Fruit fly (Drosophila melanogaster) whole organism, wandering third instar larva: ENCODE measurements around the gene robl62A.

Experiments used
- Jra ChIP-seq: sonication (Bioruptor generic); optimal IDR thresholded peaks from 2 replicates; lab custom pipeline; 2016; ENCODE audit warnings: missing biosample characterization, missing genetic modification characterization
- Myc ChIP-seq: fragments of >200 bp; optimal IDR thresholded peaks from 2 replicates; lab custom pipeline; 2017
- Rel ChIP-seq, 2 experiments: fragments of 200-800 bp; sonication (Bioruptor generic) in 1 of 2; optimal IDR thresholded peaks; 2 replicates in 1 of 2; 3 replicates in 1 of 2; lab custom pipeline; 2016 to 2019; ENCODE audit warnings: mild to moderate bottlenecking in 2 of 2, missing biosample characterization in 2 of 2, missing genetic modification characterization in 2 of 2, moderate library complexity in 1 of 2
- dl ChIP-seq, 2 experiments: fragments of 175-275, 200-275 bp in 1 of 2; fragments of 200-275 bp in 1 of 2; sonication (Bioruptor generic); optimal IDR thresholded peaks; lab custom pipeline; 2018; ENCODE audit warnings: mild to moderate bottlenecking in 2 of 2, missing biosample characterization in 2 of 2, missing genetic modification characterization in 2 of 2, moderate library complexity in 2 of 2; ENCODE audit not compliant: partially characterized antibody in 2 of 2, insufficient read depth in 1 of 2
- dmrt93B ChIP-seq: fragments of 200-800 bp; sonication (Bioruptor generic); optimal IDR thresholded peaks from 2 replicates; lab custom pipeline; 2018; ENCODE audit warnings: missing biosample characterization, mild to moderate bottlenecking, missing genetic modification characterization
- h ChIP-seq: fragments of 200-800 bp; sonication (Bioruptor generic); optimal IDR thresholded peaks from 3 replicates; lab custom pipeline; 2016; ENCODE audit warnings: missing biosample characterization, mild to moderate bottlenecking, missing genetic modification characterization
- lola ChIP-seq: fragments of >200 bp; optimal IDR thresholded peaks from 2 replicates; lab custom pipeline; 2017; ENCODE audit warnings: missing biosample characterization, missing genetic modification characterization
- pan ChIP-seq: fragments of >200 bp; optimal IDR thresholded peaks from 2 replicates; lab custom pipeline; 2017
- sv ChIP-seq: fragments of 200-800 bp; sonication (Bioruptor generic); optimal IDR thresholded peaks from 3 replicates; lab custom pipeline; 2016; ENCODE audit warnings: missing biosample characterization, missing genetic modification characterization
- woc ChIP-seq: sonication (Bioruptor generic); optimal IDR thresholded peaks from 2 replicates; lab custom pipeline; 2016; ENCODE audit warnings: missing biosample characterization, mild to moderate bottlenecking, missing genetic modification characterization

DNA sequence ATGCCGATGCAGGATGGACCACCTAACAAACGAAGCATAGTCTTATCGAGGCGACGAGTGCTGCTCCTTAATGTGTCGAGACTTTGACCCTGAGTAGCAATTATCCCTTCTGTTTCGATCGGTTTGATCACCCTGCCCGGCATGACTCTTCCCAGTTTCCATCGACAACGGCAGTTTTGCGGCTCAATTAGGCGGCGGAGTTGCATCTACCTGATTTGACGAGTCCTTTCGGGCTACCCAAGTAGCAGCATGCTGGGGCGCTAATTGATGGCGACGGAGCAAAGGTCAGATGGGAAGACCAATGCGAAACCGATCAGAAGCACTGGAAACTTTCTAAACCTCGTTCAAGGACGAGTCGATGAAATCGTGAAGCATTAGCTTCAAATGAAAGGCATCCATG is 6.4 kb upstream of the robl62A start:
- TF ChIP-seq woc (GFP tag; lab: Kevin White, UChicago) = no peak
- TF ChIP-seq sv (GFP tag; lab: Kevin White, UChicago) = no peak
- no peak for TF ChIP-seq Rel (GFP tag; optimal IDR thresholded peaks at IDR 0.05; lab: Kevin White, UChicago)
- no peak for TF ChIP-seq Rel (tag; optimal IDR thresholded peaks at IDR 0.05; lab: Kevin White, UChicago)
- no peak for TF ChIP-seq pan
- TF ChIP-seq dmrt93B (GFP tag; lab: Kevin White, UChicago) = no peak
- no peak for TF ChIP-seq lola (GFP tag; lab: Kevin White, UChicago)
- TF ChIP-seq h (GFP tag; lab: Kevin White, UChicago) = no peak
- TF ChIP-seq Jra (GFP tag; lab: Kevin White, UChicago) = no peak
- no peak for TF ChIP-seq Myc (lab: Kevin White, UChicago)
- no peak for TF ChIP-seq dl (GFP tag; optimal IDR thresholded peaks at IDR 0.05; lab: Kevin White, UChicago; ENCODE audit: insufficient read depth in 1 of 2, partially characterized antibody in 2 of 2)
